Worm (Caenorhabditis elegans): ENCODE results near the gene R05A10.1.

The R05A10.1 gene

DNA sequence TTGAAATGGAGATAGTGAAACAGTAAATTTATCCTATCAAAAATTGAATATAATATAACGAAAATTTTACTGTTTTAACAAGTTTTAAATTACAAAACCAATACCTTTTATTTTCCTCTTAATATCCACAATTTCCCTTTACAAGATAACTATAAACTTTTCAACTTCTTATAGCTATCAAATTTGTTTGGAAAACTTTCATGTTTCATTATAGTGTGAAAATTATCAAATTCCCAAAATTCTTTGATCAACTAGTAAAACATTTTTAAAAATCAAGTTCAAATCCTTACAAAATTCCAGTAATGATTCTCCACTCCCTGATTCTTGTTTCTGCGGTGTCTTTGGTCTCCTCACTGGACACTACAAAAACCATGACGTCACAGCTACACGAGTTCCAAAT lies at the start of gene R05A10.1:
TSS of gene R05A10.1 (plus strand) at position 301 of the 400 bp plus-strand sequence.
- TF ChIP-seq nhr-76 (tag; optimal IDR thresholded peaks at IDR 0.05): no peak
- TF ChIP-seq unc-120 (tag; optimal IDR thresholded peaks at IDR 0.05; ENCODE audit: poor library complexity, severe bottlenecking): no peak
- no peak for TF ChIP-seq unc-62 (GFP tag; optimal IDR thresholded peaks at IDR 0.05)

DNA sequence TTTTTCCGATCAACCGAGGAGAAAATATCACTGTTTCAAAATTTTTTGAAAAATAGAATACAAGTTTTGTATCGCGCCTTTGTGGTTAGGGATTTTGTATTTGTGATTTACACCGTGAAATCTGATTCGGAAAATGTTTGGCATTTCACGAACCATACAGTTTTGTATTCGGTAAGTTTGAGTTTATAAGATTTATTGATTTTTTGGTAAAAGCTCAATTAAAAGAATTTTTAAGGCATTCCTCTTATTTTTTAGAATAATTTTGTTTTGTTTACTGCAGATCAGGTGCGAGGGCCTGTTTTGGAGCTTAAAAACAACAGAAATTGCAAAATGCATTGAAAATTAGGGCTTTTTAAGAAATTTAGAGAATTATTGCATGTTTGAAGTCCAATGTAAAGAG lies 48.8 kb upstream of the R05A10.1 start:
- TF ChIP-seq nhr-12 (tag; optimal IDR thresholded peaks at IDR 0.05): no peak
- no peak for TF ChIP-seq ces-1 (GFP tag; optimal IDR thresholded peaks at IDR 0.05)
- TF ChIP-seq elt-3 (tag; optimal IDR thresholded peaks at IDR 0.05): no peak
- TF ChIP-seq sem-2 (GFP tag; optimal IDR thresholded peaks at IDR 0.05): no peak
- TF ChIP-seq nhr-2 (tag; optimal IDR thresholded peaks at IDR 0.05): no peak
- no peak for TF ChIP-seq nhr-76 (tag; optimal IDR thresholded peaks at IDR 0.05)
- no peak for TF ChIP-seq mls-2 (tag; optimal IDR thresholded peaks at IDR 0.05)
- no peak for TF ChIP-seq unc-39 (tag; optimal IDR thresholded peaks at IDR 0.05)
- TF ChIP-seq lsy-2 (tag; optimal IDR thresholded peaks at IDR 0.05): no peak
- no peak for TF ChIP-seq elt-1 (tag; optimal IDR thresholded peaks at IDR 0.05; ENCODE audit: borderline replicate concordance, insufficient read depth)
- TF ChIP-seq blmp-1 (tag; optimal IDR thresholded peaks at IDR 0.05): no peak
- TF ChIP-seq ceh-43 (GFP tag; optimal IDR thresholded peaks at IDR 0.05): no peak
- TF ChIP-seq hlh-1 (tag; optimal IDR thresholded peaks at IDR 0.05): no peak
- TF ChIP-seq M03D4.4 (tag; optimal IDR thresholded peaks at IDR 0.05): no peak

DNA sequence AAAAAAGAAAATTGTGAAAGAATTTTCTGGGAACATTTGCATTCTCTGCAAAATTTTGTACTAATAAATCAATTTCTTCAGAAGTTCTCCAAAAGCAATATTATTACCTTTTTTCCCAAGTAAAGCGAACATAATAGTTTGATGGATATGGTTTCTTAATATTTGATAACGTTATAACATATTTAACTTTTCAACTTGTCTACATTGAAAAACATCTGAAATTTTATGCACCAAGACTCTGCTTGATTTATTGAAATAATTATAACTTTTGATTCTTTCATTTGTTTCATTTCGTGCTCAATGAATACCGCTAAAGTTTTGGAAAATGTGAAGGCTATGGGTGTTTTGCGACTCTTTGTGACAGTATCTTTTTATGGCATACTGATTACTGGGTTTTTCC lies 45.1 kb upstream of the R05A10.1 start, which contains the start of gene srz-31:
TSS of gene srz-31 (plus strand) at position 301 of the 400 bp plus-strand sequence.
- TF ChIP-seq mep-1 (tag; optimal IDR thresholded peaks at IDR 0.05) (no peak), unc-62 (GFP tag; optimal IDR thresholded peaks at IDR 0.05) (no peak), blmp-1 (tag; optimal IDR thresholded peaks at IDR 0.05) (no peak), nhr-237 (tag; optimal IDR thresholded peaks at IDR 0.05) (no peak), drap-1 (GFP tag; optimal IDR thresholded peaks at IDR 0.05) (no peak), nhr-76 (tag; optimal IDR thresholded peaks at IDR 0.05) (no peak), nhr-2 (tag; optimal IDR thresholded peaks at IDR 0.05) (no peak), lin-13 (tag; optimal IDR thresholded peaks at IDR 0.05) (no peak), ceh-83 (GFP tag; optimal IDR thresholded peaks at IDR 0.05) (no peak), ham-2 (GFP tag; optimal IDR thresholded peaks at IDR 0.05) (no peak), ztf-11 (tag; optimal IDR thresholded peaks at IDR 0.05) (no peak), M03D4.4 (tag; optimal IDR thresholded peaks at IDR 0.05) (no peak)

DNA sequence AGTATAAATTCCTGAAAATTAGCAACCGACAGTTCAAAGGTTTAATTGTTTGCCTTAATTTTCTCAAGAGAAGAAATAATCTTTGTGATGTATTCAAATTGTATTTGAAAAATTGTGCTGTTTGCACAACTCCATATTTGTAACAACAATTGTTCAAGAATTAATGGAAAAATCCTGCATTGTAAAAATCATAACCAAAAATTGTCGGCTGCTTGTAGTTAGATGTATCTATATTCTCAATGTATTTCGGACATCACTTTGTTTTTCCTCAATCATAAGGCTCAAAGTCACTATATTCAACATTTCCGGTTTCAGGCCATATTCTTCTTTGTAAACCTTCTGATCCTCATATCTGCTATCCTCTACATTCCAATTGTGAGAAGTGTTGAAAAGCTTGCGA lies 39.1 kb upstream of the R05A10.1 start:
- TF ChIP-seq mls-2 (tag; optimal IDR thresholded peaks at IDR 0.05) (no peak), hlh-1 (tag; optimal IDR thresholded peaks at IDR 0.05) (no peak), drap-1 (GFP tag; optimal IDR thresholded peaks at IDR 0.05) (no peak), ceh-83 (GFP tag; optimal IDR thresholded peaks at IDR 0.05) (no peak), elt-3 (tag; optimal IDR thresholded peaks at IDR 0.05) (no peak), snpc-4 (tag; optimal IDR thresholded peaks at IDR 0.05) (no peak), nhr-2 (tag; optimal IDR thresholded peaks at IDR 0.05) (no peak), ham-2 (GFP tag; optimal IDR thresholded peaks at IDR 0.05) (no peak), ces-1 (GFP tag; optimal IDR thresholded peaks at IDR 0.05) (no peak), unc-62 (GFP tag; optimal IDR thresholded peaks at IDR 0.05) (no peak), sem-2 (GFP tag; optimal IDR thresholded peaks at IDR 0.05) (no peak), lsy-2 (tag; optimal IDR thresholded peaks at IDR 0.05) (no peak), nhr-237 (tag; optimal IDR thresholded peaks at IDR 0.05) (no peak), unc-120 (tag; optimal IDR thresholded peaks at IDR 0.05; ENCODE audit: poor library complexity, severe bottlenecking) (no peak), sptf-1 (tag; optimal IDR thresholded peaks at IDR 0.05) (no peak), blmp-1 (tag; optimal IDR thresholded peaks at IDR 0.05) (no peak), nhr-76 (tag; optimal IDR thresholded peaks at IDR 0.05) (no peak), flh-1 (GFP tag; optimal IDR thresholded peaks at IDR 0.05) (no peak), zip-8 (tag; optimal IDR thresholded peaks at IDR 0.05) (no peak)

DNA sequence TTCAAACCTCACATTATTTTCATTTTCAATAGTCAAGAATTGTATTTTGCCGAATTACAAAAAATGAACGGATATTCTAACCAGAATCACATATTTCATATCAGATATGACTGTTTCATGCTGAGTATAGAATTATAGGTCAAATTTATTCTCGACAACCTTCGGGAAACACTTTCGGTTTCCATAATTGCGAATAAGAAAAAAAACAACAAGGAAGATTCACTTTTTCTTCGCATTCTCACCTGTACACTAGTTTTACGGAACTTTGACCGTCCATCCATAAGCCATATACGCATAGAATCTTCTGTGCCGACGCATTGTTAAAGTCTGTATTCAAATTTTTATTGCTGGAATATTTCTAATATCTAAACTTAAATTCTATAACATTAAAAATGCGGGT lies 36.6 kb upstream of the R05A10.1 start, which contains the start of gene oac-37:
TSS of gene oac-37 (plus strand) at position 301 of the 400 bp plus-strand sequence.
- TF ChIP-seq nhr-12 (tag; optimal IDR thresholded peaks at IDR 0.05) (no peak), drap-1 (GFP tag; optimal IDR thresholded peaks at IDR 0.05) (no peak), nhr-237 (tag; optimal IDR thresholded peaks at IDR 0.05) (no peak), unc-39 (tag; optimal IDR thresholded peaks at IDR 0.05) (no peak), sem-2 (GFP tag; optimal IDR thresholded peaks at IDR 0.05) (no peak), ceh-43 (GFP tag; optimal IDR thresholded peaks at IDR 0.05) (no peak), ztf-11 (tag; optimal IDR thresholded peaks at IDR 0.05) (no peak), nhr-76 (tag; optimal IDR thresholded peaks at IDR 0.05) (no peak), lsy-2 (tag; optimal IDR thresholded peaks at IDR 0.05) (no peak), unc-120 (tag; optimal IDR thresholded peaks at IDR 0.05; ENCODE audit: poor library complexity, severe bottlenecking) (no peak), M03D4.4 (tag; optimal IDR thresholded peaks at IDR 0.05) (no peak), bed-3 (GFP tag; optimal IDR thresholded peaks at IDR 0.05) (no peak), snpc-4 (tag; optimal IDR thresholded peaks at IDR 0.05) (no peak), mab-5 (tag; optimal IDR thresholded peaks at IDR 0.05) (no peak)
